Worm (Caenorhabditis elegans) whole organism, L1 larva: ENCODE measurements around the gene orai-1.

Source experiments
- C16A3.4 ChIP-seq: fragments of 150-350 bp; optimal IDR thresholded peaks from 2 replicates; lab custom pipeline; 2014; ENCODE audit warnings: missing biosample characterization, missing genetic modification characterization
- C34B4.2 ChIP-seq: sonication (generic microtip); optimal IDR thresholded peaks from 2 replicates; lab custom pipeline; 2017; ENCODE audit warnings: mild to moderate bottlenecking, missing genetic modification characterization, missing compliant biosample characterization
- F16B12.6 ChIP-seq: fragments of 150-350 bp; optimal IDR thresholded peaks from 2 replicates; lab custom pipeline; 2014; ENCODE audit warnings: missing biosample characterization, missing genetic modification characterization
- Y116A8C.19 ChIP-seq: sonication (generic microtip); optimal IDR thresholded peaks from 2 replicates; lab custom pipeline; 2016; ENCODE audit warnings: missing compliant biosample characterization, missing genetic modification characterization, borderline replicate concordance
- ceh-8 ChIP-seq: fragments of 200-800 bp; sonication (Bioruptor generic); optimal IDR thresholded peaks from 2 replicates; lab custom pipeline; 2018; ENCODE audit warnings: mild to moderate bottlenecking, missing genetic modification characterization, moderate library complexity, missing compliant biosample characterization
- ceh-88 ChIP-seq: fragments of 200-800 bp; sonication (Bioruptor generic); IDR thresholded peaks from 2 replicates; pipeline ENCODE4 v1.3.6; 2022; ENCODE audit warnings: missing genetic modification characterization, missing compliant biosample characterization
- ceh-90 ChIP-seq: sonication (generic microtip); optimal IDR thresholded peaks from 2 replicates; lab custom pipeline; 2016; ENCODE audit warnings: missing genetic modification characterization, missing compliant biosample characterization
- dsc-1 ChIP-seq: sonication (generic microtip); optimal IDR thresholded peaks from 2 replicates; lab custom pipeline; 2016; ENCODE audit warnings: mild to moderate bottlenecking, missing genetic modification characterization, missing compliant biosample characterization
- efl-1 ChIP-seq, 4 experiments: fragments of 150-350 bp; optimal IDR thresholded peaks in 3 of 4; peaks in 1 of 4; 1 replicate in 1 of 4; 2 replicates in 3 of 4; lab custom pipeline; 2014; ENCODE audit warnings: missing biosample characterization in 2 of 4, missing genetic modification characterization in 2 of 4, missing genetic modification reagents in 2 of 4
- efl-3 ChIP-seq: fragments of 200-800 bp; sonication (Bioruptor generic); optimal IDR thresholded peaks from 2 replicates; lab custom pipeline; 2018; ENCODE audit warnings: mild to moderate bottlenecking, missing genetic modification characterization, missing compliant biosample characterization
- egl-13 ChIP-seq: sonication (generic microtip); optimal IDR thresholded peaks from 2 replicates; lab custom pipeline; 2016; ENCODE audit warnings: missing genotype, missing genetic modification reagents, missing genetic modification characterization, missing compliant biosample characterization
- elt-2 ChIP-seq: sonication (generic microtip); optimal IDR thresholded peaks from 2 replicates; lab custom pipeline; 2016; ENCODE audit warnings: missing genetic modification characterization, mild to moderate bottlenecking, inconsistent platforms, missing compliant biosample characterization, missing genetic modification reagents
- elt-3 ChIP-seq, 6 experiments: fragments of 150-350 bp in 1 of 6; sonication (generic microtip); optimal IDR thresholded peaks; 2 replicates each; lab custom pipeline; 2017 to 2018; ENCODE audit warnings: missing biosample characterization in 6 of 6, missing genetic modification characterization in 6 of 6, inconsistent platforms in 1 of 6
- fkh-10 ChIP-seq: sonication (generic microtip); optimal IDR thresholded peaks from 2 replicates; lab custom pipeline; 2017; ENCODE audit warnings: missing biosample characterization, missing genetic modification reagents, missing genetic modification characterization
- fkh-8 ChIP-seq: sonication (generic microtip); optimal IDR thresholded peaks from 2 replicates; lab custom pipeline; 2016; ENCODE audit warnings: mild to moderate bottlenecking, missing genetic modification characterization, missing compliant biosample characterization
- fos-1 ChIP-seq: fragments of 150-350 bp; optimal IDR thresholded peaks from 2 replicates; lab custom pipeline; 2014; ENCODE audit warnings: missing biosample characterization, missing genetic modification characterization
- grh-1 ChIP-seq: fragments of 200-800 bp; sonication (Bioruptor generic); IDR thresholded peaks from 2 replicates; pipeline ENCODE4 v1.3.6; 2022; ENCODE audit warnings: missing genetic modification reagents, missing genetic modification characterization, missing compliant biosample characterization
- hlh-17 ChIP-seq: fragments of 200-800 bp; sonication (Bioruptor generic); optimal IDR thresholded peaks from 2 replicates; lab custom pipeline; 2018; ENCODE audit warnings: missing genetic modification characterization, mild to moderate bottlenecking, missing compliant biosample characterization, moderate library complexity, borderline replicate concordance
- hlh-4 ChIP-seq: sonication (generic microtip); optimal IDR thresholded peaks from 2 replicates; lab custom pipeline; 2016; ENCODE audit warnings: mild to moderate bottlenecking, missing genetic modification characterization, missing compliant biosample characterization
- hpl-2 ChIP-seq: fragments of 150-350 bp; optimal IDR thresholded peaks from 2 replicates; lab custom pipeline; 2014; ENCODE audit warnings: missing biosample characterization, missing genetic modification reagents, missing genetic modification characterization
- jun-1 ChIP-seq: fragments of 150-350 bp; optimal IDR thresholded peaks from 2 replicates; lab custom pipeline; 2014; ENCODE audit warnings: missing biosample characterization, missing genetic modification reagents, missing genetic modification characterization
- lin-13 ChIP-seq: fragments of 150-350 bp; optimal IDR thresholded peaks from 2 replicates; lab custom pipeline; 2014; ENCODE audit warnings: missing biosample characterization, missing genetic modification reagents, missing genetic modification characterization
- lin-35 ChIP-seq, 2 experiments: fragments of 150-350 bp; optimal IDR thresholded peaks; 2 replicates each; lab custom pipeline; 2014; ENCODE audit warnings: missing biosample characterization in 2 of 2, missing genetic modification characterization in 2 of 2, missing genetic modification reagents in 2 of 2
- lin-39 ChIP-seq: fragments of 150-350 bp; optimal IDR thresholded peaks from 2 replicates; lab custom pipeline; 2014; ENCODE audit warnings: missing biosample characterization, missing genetic modification reagents, missing genetic modification characterization
- lir-3 ChIP-seq: sonication (generic microtip); optimal IDR thresholded peaks from 2 replicates; lab custom pipeline; 2016; ENCODE audit warnings: mild to moderate bottlenecking, missing genetic modification characterization, moderate library complexity, missing compliant biosample characterization; ENCODE audit not compliant: poor library complexity
- lsy-2 ChIP-seq, 2 experiments: fragments of 150-350 bp; optimal IDR thresholded peaks; 2 replicates each; lab custom pipeline; 2014; ENCODE audit warnings: missing biosample characterization in 2 of 2, missing genetic modification characterization in 2 of 2
- mab-9 ChIP-seq: fragments of 200-800 bp; sonication (Bioruptor generic); IDR thresholded peaks from 2 replicates; pipeline ENCODE4 v1.3.6; 2022; ENCODE audit warnings: missing genetic modification reagents, missing genetic modification characterization, missing compliant biosample characterization
- mdl-1 ChIP-seq, 2 experiments: fragments of 150-350 bp; optimal IDR thresholded peaks; 2 replicates each; lab custom pipeline; 2014 to 2017; ENCODE audit warnings: missing biosample characterization in 2 of 2, missing genetic modification characterization in 2 of 2, inconsistent platforms in 1 of 2
- mef-2 ChIP-seq: fragments of 150-350 bp; optimal IDR thresholded peaks from 2 replicates; lab custom pipeline; 2014; ENCODE audit warnings: missing biosample characterization, missing genetic modification characterization
- mep-1 ChIP-seq: fragments of 150-350 bp; optimal IDR thresholded peaks from 2 replicates; lab custom pipeline; 2014; ENCODE audit warnings: missing biosample characterization, missing genetic modification characterization
- nhr-20 ChIP-seq: sonication (generic microtip); optimal IDR thresholded peaks from 2 replicates; lab custom pipeline; 2016; ENCODE audit warnings: mild to moderate bottlenecking, missing genetic modification characterization, missing compliant biosample characterization
- nhr-237 ChIP-seq: fragments of 150-350 bp; optimal IDR thresholded peaks from 2 replicates; lab custom pipeline; 2014; ENCODE audit warnings: missing biosample characterization, missing genetic modification characterization
- nhr-28 ChIP-seq: fragments of 150-350 bp; optimal IDR thresholded peaks from 2 replicates; lab custom pipeline; 2014; ENCODE audit warnings: missing biosample characterization, missing genetic modification characterization
- nhr-47 ChIP-seq: sonication (generic microtip); optimal IDR thresholded peaks from 2 replicates; lab custom pipeline; 2016; ENCODE audit warnings: mild to moderate bottlenecking, missing genetic modification characterization, moderate library complexity, missing compliant biosample characterization
- nhr-71 ChIP-seq: sonication (generic microtip); optimal IDR thresholded peaks from 2 replicates; lab custom pipeline; 2016; ENCODE audit warnings: mild to moderate bottlenecking, missing genetic modification characterization, moderate library complexity, missing compliant biosample characterization
- nhr-77 ChIP-seq: fragments of 150-350 bp; optimal IDR thresholded peaks from 2 replicates; lab custom pipeline; 2014; ENCODE audit warnings: missing biosample characterization, missing genetic modification characterization
- nhr-84 ChIP-seq: sonication (generic microtip); optimal IDR thresholded peaks from 2 replicates; lab custom pipeline; 2017; ENCODE audit warnings: missing biosample characterization, missing genetic modification characterization
- nhr-85 ChIP-seq: sonication (generic microtip); peaks from one replicate; lab custom pipeline; 2016; ENCODE audit warnings: missing genetic modification characterization, inconsistent platforms, missing compliant biosample characterization
- pag-3 ChIP-seq: sonication (generic microtip); optimal IDR thresholded peaks from 2 replicates; lab custom pipeline; 2017; ENCODE audit warnings: missing genetic modification characterization, mild to moderate bottlenecking, missing compliant biosample characterization, antibody characterized with exemption, borderline replicate concordance; ENCODE audit not compliant: insufficient read depth
- pax-3 ChIP-seq: fragments of 200-800 bp; sonication (Bioruptor generic); optimal IDR thresholded peaks from 2 replicates; lab custom pipeline; 2018; ENCODE audit warnings: mild to moderate bottlenecking, missing genetic modification characterization, moderate library complexity, missing compliant biosample characterization
- rnt-1 ChIP-seq: sonication (generic microtip); optimal IDR thresholded peaks from 2 replicates; lab custom pipeline; 2016; ENCODE audit warnings: mild to moderate bottlenecking, missing genetic modification characterization, moderate library complexity, missing compliant biosample characterization
- skn-1 ChIP-seq: fragments of 150-350 bp; optimal IDR thresholded peaks from 2 replicates; lab custom pipeline; 2014; ENCODE audit warnings: missing biosample characterization, missing genetic modification characterization
- sptf-1 ChIP-seq: fragments of 150-350 bp; optimal IDR thresholded peaks from 2 replicates; lab custom pipeline; 2014; ENCODE audit warnings: missing biosample characterization, missing genetic modification characterization
- sup-37 ChIP-seq: fragments of 200-800 bp; sonication (Bioruptor generic); optimal IDR thresholded peaks from 2 replicates; lab custom pipeline; 2018; ENCODE audit warnings: mild to moderate bottlenecking, missing genetic modification characterization, missing compliant biosample characterization
- swsn-7 ChIP-seq: sonication (generic microtip); optimal IDR thresholded peaks from 2 replicates; lab custom pipeline; 2016; ENCODE audit warnings: missing genetic modification characterization, missing compliant biosample characterization
- tbx-2 ChIP-seq: sonication (generic microtip); optimal IDR thresholded peaks from 2 replicates; lab custom pipeline; 2016; ENCODE audit warnings: missing genetic modification characterization, missing compliant biosample characterization
- unc-30 ChIP-seq: sonication (generic microtip); optimal IDR thresholded peaks from 2 replicates; lab custom pipeline; 2017; ENCODE audit warnings: missing biosample characterization, missing genetic modification characterization
- unc-98 ChIP-seq: fragments of 200-800 bp; sonication (Bioruptor generic); IDR thresholded peaks from 2 replicates; pipeline ENCODE4 v1.3.6; 2022; ENCODE audit warnings: missing genetic modification characterization, missing compliant biosample characterization
- vab-15 ChIP-seq: sonication (generic microtip); optimal IDR thresholded peaks from 2 replicates; lab custom pipeline; 2017; ENCODE audit warnings: missing genotype, mild to moderate bottlenecking, missing genetic modification characterization, missing compliant biosample characterization
- xbp-1 ChIP-seq: sonication (generic microtip); optimal IDR thresholded peaks from 2 replicates; lab custom pipeline; 2016; ENCODE audit warnings: missing genetic modification characterization, missing compliant biosample characterization
- ztf-11 ChIP-seq, 2 experiments: sonication (generic microtip); optimal IDR thresholded peaks; 2 replicates each; lab custom pipeline; 2016 to 2017; ENCODE audit warnings: missing genetic modification characterization in 2 of 2, missing biosample characterization in 1 of 2, missing compliant biosample characterization in 1 of 2
- ztf-4 ChIP-seq: fragments of 150-350 bp; optimal IDR thresholded peaks from 2 replicates; lab custom pipeline; 2014; ENCODE audit warnings: missing biosample characterization, missing genetic modification characterization

The orai-1 gene

DNA sequence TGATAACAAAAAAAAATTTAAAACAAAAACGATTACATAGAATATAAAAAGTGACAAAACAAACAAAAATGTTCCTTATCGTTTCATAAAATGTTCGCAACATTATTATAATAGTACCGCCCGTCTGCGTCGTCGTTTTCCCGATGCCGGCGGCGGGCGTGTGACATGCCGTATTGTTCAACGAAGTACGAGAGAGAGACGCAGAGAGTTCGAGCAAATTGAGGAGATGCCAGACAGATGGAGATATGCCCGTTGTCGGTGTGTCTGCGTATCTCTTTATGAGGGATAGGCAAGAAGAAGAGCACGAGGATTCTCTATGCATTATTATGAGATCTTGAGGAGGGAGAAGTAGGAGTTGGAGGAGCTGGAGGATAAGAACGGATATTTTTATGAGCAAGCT is 22.8 kb upstream of the orai-1 start:
- TF ChIP-seq dsc-1 (tag; lab: Kevin White, UChicago) (peak; percentile 89), lin-13 (GFP tag; lab: Kevin White, UChicago) (peak; percentile 84), sptf-1 (tag; lab: Kevin White, UChicago) (no peak), unc-30 (no peak), F16B12.6 (tag; lab: Kevin White, UChicago) (no peak), fkh-8 (tag; lab: Kevin White, UChicago) (peak; percentile 90), nhr-71 (tag; lab: Kevin White, UChicago) (peak; percentile 95), tbx-2 (tag; lab: Kevin White, UChicago) (peak; percentile 82), lir-3 (peak; percentile 59), rnt-1 (tag; lab: Kevin White, UChicago) (peak; percentile 85), efl-1 (optimal IDR thresholded peaks at IDR 0.05; lab: Kevin White, UChicago) (peak; percentile 67 to 83), efl-1 (GFP tag; optimal IDR thresholded peaks at IDR 0.05 in 1 of 2; lab: Kevin White, UChicago) (peak; percentile 48 to 93), C16A3.4 (peak; percentile 76), hlh-4 (tag; lab: Kevin White, UChicago) (no peak), swsn-7 (tag; lab: Kevin White, UChicago) (peak; percentile 89), hlh-17 (GFP tag; lab: Kevin White, UChicago) (no peak), elt-2 (peak; percentile 81), fos-1 (tag; lab: Kevin White, UChicago) (peak; percentile 72), fkh-10 (GFP tag; lab: Kevin White, UChicago) (peak; percentile 66), nhr-28 (no peak), nhr-20 (tag; lab: Kevin White, UChicago) (peak; percentile 91), mab-9 (GFP tag; lab: Robert Waterston, UW) (no peak; the same call in 1 of the 2 replicates), ztf-4 (tag; lab: Kevin White, UChicago) (peak; percentile 84), ceh-88 (GFP tag; lab: Robert Waterston, UW) (no peak; the same call in 1 of the 2 replicates), pax-3 (tag; lab: Kevin White, UChicago) (peak; percentile 45), ztf-11 (tag; optimal IDR thresholded peaks at IDR 0.05; lab: Kevin White, UChicago) (peak in 1 of 2 experiments; percentile 15), grh-1 (GFP tag; lab: Robert Waterston, UW) (0 out of 2 replicates have a peak, but pooled peaks have one; percentile 16), hpl-2 (peak; percentile 5), xbp-1 (tag; lab: Kevin White, UChicago) (peak; percentile 72), mdl-1 (tag; optimal IDR thresholded peaks at IDR 0.05; lab: Kevin White, UChicago) (peak in 1 of 2 experiments; percentile 95), elt-3 (tag; optimal IDR thresholded peaks at IDR 0.05; lab: Kevin White, UChicago) (peak in 3 of 6 experiments; percentile 74 to 83 (median 78)), ceh-90 (no peak), jun-1 (peak; percentile 70), nhr-84 (tag; lab: Kevin White, UChicago) (no peak), nhr-77 (tag; lab: Kevin White, UChicago) (peak; percentile 86), nhr-85 (peak; percentile 85), nhr-47 (peak; percentile 83), egl-13 (tag; lab: Kevin White, UChicago) (peak; percentile 72), unc-98 (GFP tag; lab: Robert Waterston, UW) (no peak), mef-2 (peak; percentile 55), mep-1 (tag; lab: Kevin White, UChicago) (peak; percentile 95), Y116A8C.19 (tag; lab: Kevin White, UChicago) (no peak), vab-15 (tag; lab: Kevin White, UChicago) (peak; percentile 34), sup-37 (GFP tag; lab: Kevin White, UChicago) (peak; percentile 28), nhr-237 (tag; lab: Kevin White, UChicago) (peak; percentile 61), skn-1 (tag; lab: Kevin White, UChicago) (peak; percentile 86), efl-3 (GFP tag; lab: Kevin White, UChicago) (no peak), pag-3 (tag; lab: Kevin White, UChicago) (peak; percentile 86), C34B4.2 (tag; lab: Kevin White, UChicago) (peak; percentile 74), lin-39 (no peak), lin-35 (GFP tag; optimal IDR thresholded peaks at IDR 0.05; lab: Kevin White, UChicago) (peak; percentile 78 to 84), lsy-2 (tag; optimal IDR thresholded peaks at IDR 0.05; lab: Kevin White, UChicago) (peak; percentile 76 to 83), ceh-8 (GFP tag; lab: Kevin White, UChicago) (peak; percentile 78)
